Fruit fly (Drosophila melanogaster) whole organism, wandering third instar larva: ENCODE results near the gene PGRP-SD.

Source experiments
- CrebA ChIP-seq: fragments of 200-800 bp; sonication (Bioruptor generic); optimal IDR thresholded peaks from 2 replicates; lab custom pipeline; 2016; ENCODE audit warnings: missing biosample characterization, mild to moderate bottlenecking, missing genetic modification characterization, borderline replicate concordance
- Dfd ChIP-seq: fragments of >200 bp; optimal IDR thresholded peaks from 2 replicates; lab custom pipeline; 2017; ENCODE audit warnings: missing biosample characterization, missing genetic modification characterization
- HLH106 ChIP-seq: fragments of 200-800 bp; optimal IDR thresholded peaks from 3 replicates; lab custom pipeline; 2019; ENCODE audit warnings: missing biosample characterization, mild to moderate bottlenecking, missing genetic modification characterization, moderate library complexity
- Hr78 ChIP-seq: fragments of >200 bp; optimal IDR thresholded peaks from 2 replicates; lab custom pipeline; 2017; ENCODE audit warnings: missing biosample characterization, missing genetic modification characterization
- Hr83 ChIP-seq: fragments of 200-300 bp; sonication (Bioruptor generic); optimal IDR thresholded peaks from 2 replicates; lab custom pipeline; 2016; ENCODE audit warnings: missing biosample characterization, mild to moderate bottlenecking, missing genetic modification characterization, moderate library complexity; ENCODE audit not compliant: poor library complexity, severe bottlenecking
- Jra ChIP-seq: sonication (Bioruptor generic); optimal IDR thresholded peaks from 2 replicates; lab custom pipeline; 2016; ENCODE audit warnings: missing biosample characterization, missing genetic modification characterization
- Mio ChIP-seq: sonication (Bioruptor generic); optimal IDR thresholded peaks from 2 replicates; lab custom pipeline; 2016; ENCODE audit warnings: missing biosample characterization, missing genetic modification characterization
- Myc ChIP-seq: fragments of >200 bp; optimal IDR thresholded peaks from 2 replicates; lab custom pipeline; 2017
- N ChIP-seq: fragments of >200 bp; optimal IDR thresholded peaks from 2 replicates; lab custom pipeline; 2018; ENCODE audit warnings: missing biosample characterization, missing external identifiers, missing genetic modification characterization
- OdsH ChIP-seq: fragments of 200-800 bp; sonication (Bioruptor generic); optimal IDR thresholded peaks from 2 replicates; lab custom pipeline; 2016; ENCODE audit warnings: missing biosample characterization, mild to moderate bottlenecking, missing genetic modification characterization
- Rel ChIP-seq, 2 experiments: fragments of 200-800 bp; sonication (Bioruptor generic) in 1 of 2; optimal IDR thresholded peaks; 2 replicates in 1 of 2; 3 replicates in 1 of 2; lab custom pipeline; 2016 to 2019; ENCODE audit warnings: mild to moderate bottlenecking in 2 of 2, missing biosample characterization in 2 of 2, missing genetic modification characterization in 2 of 2, moderate library complexity in 1 of 2
- Sp1 ChIP-seq: fragments of 200-800 bp; sonication (Bioruptor generic); optimal IDR thresholded peaks from 3 replicates; lab custom pipeline; 2019; ENCODE audit warnings: missing biosample characterization, mild to moderate bottlenecking, missing genetic modification characterization, moderate library complexity
- Vsx2 ChIP-seq: fragments of 200-300, 225-300 bp; sonication (Bioruptor generic); optimal IDR thresholded peaks from 2 replicates; lab custom pipeline; 2018; ENCODE audit warnings: missing biosample characterization, missing genetic modification characterization; ENCODE audit not compliant: partially characterized antibody
- br ChIP-seq: fragments of 200-800 bp; sonication (Bioruptor generic); optimal IDR thresholded peaks from 2 replicates; lab custom pipeline; 2016; ENCODE audit warnings: missing biosample characterization, missing genetic modification characterization
- dmrt93B ChIP-seq: fragments of 200-800 bp; sonication (Bioruptor generic); optimal IDR thresholded peaks from 2 replicates; lab custom pipeline; 2018; ENCODE audit warnings: missing biosample characterization, mild to moderate bottlenecking, missing genetic modification characterization
- dsf ChIP-seq: sonication (Bioruptor generic); optimal IDR thresholded peaks from 2 replicates; lab custom pipeline; 2016; ENCODE audit warnings: missing biosample characterization, missing genetic modification characterization, borderline replicate concordance
- ey ChIP-seq: fragments of 200-800 bp; sonication (Bioruptor generic); optimal IDR thresholded peaks from 2 replicates; lab custom pipeline; 2016; ENCODE audit warnings: missing biosample characterization, missing genetic modification characterization
- foxo ChIP-seq, 2 experiments: fragments of 200-800 bp; sonication (Bioruptor generic); optimal IDR thresholded peaks; 2 replicates in 1 of 2; 3 replicates in 1 of 2; lab custom pipeline; 2016 to 2017; ENCODE audit warnings: missing biosample characterization in 2 of 2, missing genetic modification characterization in 2 of 2
- fru ChIP-seq: fragments of 200-800 bp; sonication (Bioruptor generic); optimal IDR thresholded peaks from 3 replicates; lab custom pipeline; 2016; ENCODE audit warnings: missing biosample characterization, mild to moderate bottlenecking, missing genetic modification characterization
- h ChIP-seq: fragments of 200-800 bp; sonication (Bioruptor generic); optimal IDR thresholded peaks from 3 replicates; lab custom pipeline; 2016; ENCODE audit warnings: missing biosample characterization, mild to moderate bottlenecking, missing genetic modification characterization
- jim ChIP-seq: fragments of 175-275, 200-325 bp; sonication (Bioruptor generic); optimal IDR thresholded peaks from 2 replicates; lab custom pipeline; 2016; ENCODE audit warnings: missing biosample characterization, mild to moderate bottlenecking, missing genetic modification characterization
- lola ChIP-seq: fragments of >200 bp; optimal IDR thresholded peaks from 2 replicates; lab custom pipeline; 2017; ENCODE audit warnings: missing biosample characterization, missing genetic modification characterization
- psq ChIP-seq: fragments of 200-800 bp; sonication (Bioruptor generic); optimal IDR thresholded peaks from 3 replicates; lab custom pipeline; 2017; ENCODE audit warnings: missing biosample characterization, mild to moderate bottlenecking, missing genetic modification characterization, moderate library complexity
- rgr ChIP-seq: fragments of 200-800 bp; sonication (Bioruptor generic); optimal IDR thresholded peaks from 3 replicates; lab custom pipeline; 2016; ENCODE audit warnings: missing biosample characterization, mild to moderate bottlenecking, missing genetic modification characterization
- sage ChIP-seq: fragments of 200-800 bp; sonication (Bioruptor generic); optimal IDR thresholded peaks from 2 replicates; lab custom pipeline; 2016; ENCODE audit warnings: missing biosample characterization, mild to moderate bottlenecking, missing genetic modification characterization
- sv ChIP-seq: fragments of 200-800 bp; sonication (Bioruptor generic); optimal IDR thresholded peaks from 3 replicates; lab custom pipeline; 2016; ENCODE audit warnings: missing biosample characterization, missing genetic modification characterization
- tai ChIP-seq: sonication (Bioruptor generic); optimal IDR thresholded peaks from 2 replicates; lab custom pipeline; 2016; ENCODE audit warnings: missing biosample characterization, missing genetic modification characterization

PGRP-SD gene

DNA sequence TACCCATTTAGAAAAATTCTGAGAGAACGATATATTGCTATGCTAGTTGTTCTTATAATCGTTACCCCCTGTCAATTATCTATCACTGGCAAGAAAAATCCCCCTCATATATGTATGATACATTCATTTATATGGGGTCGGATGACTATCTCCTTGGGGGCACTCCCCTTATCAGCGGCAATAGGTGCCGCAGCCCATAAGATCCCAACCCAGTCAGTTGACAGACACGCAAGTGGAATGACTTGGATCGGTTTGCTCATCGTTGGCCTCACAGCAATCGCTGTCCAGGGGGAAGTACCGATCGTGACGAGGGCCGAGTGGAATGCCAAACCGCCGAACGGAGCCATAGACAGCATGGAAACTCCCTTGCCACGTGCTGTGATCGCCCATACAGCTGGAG is at the start of gene PGRP-SD:
Gene PGRP-SD (plus strand): TSS at position 213 of the 400 bp plus-strand sequence.
- TF ChIP-seq dmrt93B (GFP tag; lab: Kevin White, UChicago), result no peak
- TF ChIP-seq psq (GFP tag; lab: Kevin White, UChicago), result no peak
- TF ChIP-seq Rel (GFP tag; optimal IDR thresholded peaks at IDR 0.05; lab: Kevin White, UChicago), result no peak
- peak; percentile 98 for TF ChIP-seq Rel (tag; optimal IDR thresholded peaks at IDR 0.05; lab: Kevin White, UChicago)
- TF ChIP-seq Hr83, result no peak
- TF ChIP-seq h (GFP tag; lab: Kevin White, UChicago), result no peak

DNA sequence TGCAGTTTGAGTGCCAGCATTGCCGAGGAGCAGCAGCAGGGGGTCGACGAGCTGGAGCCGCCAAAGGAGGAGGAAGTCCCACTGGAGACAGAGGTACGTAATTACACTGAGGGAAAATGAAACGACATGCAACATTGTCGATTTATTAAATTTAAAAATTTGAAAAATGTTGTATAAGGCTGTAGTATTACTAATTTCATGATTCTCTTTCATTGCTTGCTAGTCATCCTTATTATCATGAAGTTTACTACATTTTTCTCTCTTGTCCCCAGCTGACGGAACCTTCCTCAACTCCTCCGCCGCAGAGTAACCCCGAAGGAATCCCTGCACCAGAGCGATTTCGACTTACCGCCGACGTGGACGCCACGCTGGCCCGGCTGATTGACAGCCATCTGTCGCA is 47.6 kb upstream of the PGRP-SD start:
- TF ChIP-seq foxo (GFP tag; optimal IDR thresholded peaks at IDR 0.05; lab: Kevin White, UChicago) (peak in 1 of 2 experiments; percentile 22), fru (peak; percentile 15), ey (GFP tag; lab: Kevin White, UChicago) (peak; percentile 8), rgr (GFP tag; lab: Kevin White, UChicago) (peak; percentile 2), h (GFP tag; lab: Kevin White, UChicago) (peak; percentile 7), tai (GFP tag; lab: Kevin White, UChicago) (no peak), Jra (GFP tag; lab: Kevin White, UChicago) (no peak), Hr83 (no peak), sv (GFP tag; lab: Kevin White, UChicago) (no peak)

DNA sequence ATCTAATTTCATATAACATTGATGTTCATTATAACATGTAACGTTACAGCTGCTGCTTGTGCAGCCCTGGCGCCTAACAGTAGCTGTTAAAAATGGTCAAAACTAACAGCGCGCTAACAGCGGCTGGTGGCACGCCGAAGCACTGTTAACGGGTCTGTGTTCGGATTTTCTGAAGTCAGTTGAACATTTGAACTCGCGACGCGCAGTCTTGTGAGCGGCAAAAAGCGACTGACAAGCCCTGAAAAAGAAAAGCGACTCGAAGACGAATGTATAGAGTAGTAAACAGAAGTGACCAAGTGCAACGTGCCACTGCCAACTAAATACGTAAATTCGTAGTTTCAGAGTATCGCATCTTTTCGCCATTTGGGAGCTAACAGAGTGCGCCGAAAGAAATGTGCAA is 46.1 kb upstream of the PGRP-SD start:
- TF ChIP-seq dmrt93B (GFP tag; lab: Kevin White, UChicago) (no peak), foxo (GFP tag; optimal IDR thresholded peaks at IDR 0.05; lab: Kevin White, UChicago) (no peak), N (GFP tag; lab: Kevin White, UChicago) (no peak), CrebA (GFP tag; lab: Kevin White, UChicago) (no peak), Rel (GFP tag; optimal IDR thresholded peaks at IDR 0.05; lab: Kevin White, UChicago) (no peak), Rel (tag; optimal IDR thresholded peaks at IDR 0.05; lab: Kevin White, UChicago) (no peak), Hr83 (no peak), psq (GFP tag; lab: Kevin White, UChicago) (no peak), lola (GFP tag; lab: Kevin White, UChicago) (no peak), sage (GFP tag; lab: Kevin White, UChicago) (no peak), Hr78 (GFP tag; lab: Kevin White, UChicago) (no peak), fru (no peak), sv (GFP tag; lab: Kevin White, UChicago) (no peak), Mio (GFP tag; lab: Kevin White, UChicago) (no peak)
- TF ChIP-seq, all 38 proteins: peak for 0

DNA sequence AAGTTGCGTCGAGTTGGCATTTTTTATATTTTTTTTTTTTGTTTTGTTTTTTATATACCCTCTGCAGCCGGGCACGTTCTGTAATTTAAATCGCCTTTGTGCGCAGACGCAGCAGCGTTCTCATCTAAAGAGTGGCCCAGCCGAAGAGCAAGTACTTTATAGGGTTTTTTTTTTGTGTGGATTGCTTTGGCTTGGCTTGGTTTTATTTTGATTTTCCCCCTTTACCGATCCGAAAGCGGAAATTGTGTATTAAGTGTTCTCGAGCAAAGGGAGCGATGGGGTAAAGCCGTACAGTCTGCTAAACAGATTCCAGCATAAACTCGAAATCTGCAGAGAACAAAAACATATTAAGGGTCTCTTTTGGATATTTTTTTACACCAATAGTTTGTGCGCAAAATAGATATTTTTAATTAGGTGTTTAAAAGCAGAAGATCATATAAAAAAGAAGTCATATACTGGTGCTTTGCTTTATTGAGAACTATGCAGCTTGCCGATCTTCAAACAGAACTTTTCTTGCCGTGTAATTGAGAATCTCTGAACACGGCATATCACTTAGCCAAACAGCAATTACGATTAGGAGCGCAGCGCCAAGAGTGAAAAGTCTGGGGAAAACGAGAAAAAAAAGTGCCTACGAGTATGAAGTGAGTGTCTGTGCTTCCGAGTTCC is 44.5 kb upstream of the PGRP-SD start:
- TF ChIP-seq Sp1 (GFP tag; lab: Kevin White, UChicago) (no peak), h (GFP tag; lab: Kevin White, UChicago) (peak; percentile 15)

DNA sequence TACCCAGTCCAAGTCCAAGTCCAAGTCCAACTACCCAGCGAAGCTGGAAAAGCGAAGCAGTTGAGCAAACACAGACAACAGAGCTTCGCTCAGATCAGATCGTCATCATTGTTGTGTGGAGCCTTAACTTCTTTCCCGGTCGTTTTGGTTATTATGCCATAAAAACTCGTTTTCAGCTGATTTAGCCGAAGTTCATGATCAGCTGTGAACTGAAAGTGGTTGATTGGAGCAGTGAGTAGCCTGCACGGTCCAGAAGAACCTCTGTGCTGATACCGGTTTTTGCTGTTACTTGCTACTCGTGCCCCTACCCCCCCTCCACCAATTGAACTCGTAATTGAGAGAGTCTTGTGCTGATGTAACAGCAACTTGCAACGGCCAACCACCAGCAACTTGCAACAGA is 40.5 kb upstream of the PGRP-SD start:
- TF ChIP-seq foxo (GFP tag; optimal IDR thresholded peaks at IDR 0.05; lab: Kevin White, UChicago) (no peak), Vsx2 (GFP tag; lab: Kevin White, UChicago) (peak; percentile 63), fru (peak; percentile 16)

- TF ChIP-seq lola (GFP tag; lab: Kevin White, UChicago) (no peak), rgr (GFP tag; lab: Kevin White, UChicago) (no peak), br (GFP tag; lab: Kevin White, UChicago) (no peak), CrebA (GFP tag; lab: Kevin White, UChicago) (no peak), Hr83 (no peak), Myc (lab: Kevin White, UChicago) (no peak), foxo (GFP tag; optimal IDR thresholded peaks at IDR 0.05; lab: Kevin White, UChicago) (no peak), ey (GFP tag; lab: Kevin White, UChicago) (no peak), dsf (GFP tag; lab: Kevin White, UChicago) (no peak), h (GFP tag; lab: Kevin White, UChicago) (no peak), fru (no peak), sage (GFP tag; lab: Kevin White, UChicago) (no peak), Dfd (GFP tag; lab: Kevin White, UChicago) (no peak), psq (GFP tag; lab: Kevin White, UChicago) (no peak), HLH106 (tag; lab: Kevin White, UChicago) (no peak), jim (GFP tag; lab: Kevin White, UChicago) (no peak), tai (GFP tag; lab: Kevin White, UChicago) (no peak), OdsH (no peak)
- TF ChIP-seq, all 38 proteins: peak for 0
These were observed 39.8 kb upstream of the PGRP-SD start for dm6 chr3L:7611229-7611628.
